ENCODE assay signal across 3 fruit fly cellular contexts in genomic region chr3L:3444246-3444785, dm6.
TF ChIP-seq lines count a peak whose summit lies in the region.

No protein-coding gene starts in this region.

- no peak for TF ChIP-seq CTCF in whole organism, embryonic (GFP tag; optimal IDR thresholded peaks at IDR 0.05; lab: Kevin White, UChicago)

TF ChIP-seq in whole organism, embryonic, 481 proteins besides CTCF, POLR2A, EP300 and RAD21:
- TF ChIP-seq gem (tag; optimal IDR thresholded peaks at IDR 0.05; lab: Kevin White, UChicago) (peak; percentile 20), ATbp (GFP tag; optimal IDR thresholded peaks at IDR 0.05; lab: Kevin White, UChicago) (no peak), CG10979 (tag; optimal IDR thresholded peaks at IDR 0.05; lab: Kevin White, UChicago) (peak; percentile 16), NFAT (GFP tag; IDR thresholded peaks at IDR 0.05; lab: Robert Waterston, UW) (0 out of 2 replicates have a peak, but pooled peaks have one; percentile 12), bsh (GFP tag; optimal IDR thresholded peaks at IDR 0.05; lab: Kevin White, UChicago) (peak; percentile 32 to 35), Drgx (GFP tag; IDR thresholded peaks at IDR 0.05; lab: Robert Waterston, UW) (peak; percentile 64), nom (GFP tag; optimal IDR thresholded peaks at IDR 0.05; lab: Kevin White, UChicago) (peak; percentile 44), sens (GFP tag; lab: Kevin White, UChicago) (peak; percentile 43), Ssrp (tag; optimal IDR thresholded peaks at IDR 0.05; lab: Kevin White, UChicago) (no peak), gsb-n (tag; optimal IDR thresholded peaks at IDR 0.05; lab: Kevin White, UChicago) (peak; percentile 13), Med (GFP tag; lab: Kevin White, UChicago) (peak; percentile 46)

TF ChIP-seq in whole organism, prepupa, 60 proteins besides CTCF, POLR2A, EP300 and RAD21 (continues in another document):
- peak; percentile 33 for TF ChIP-seq net (GFP tag; optimal IDR thresholded peaks at IDR 0.05; lab: Kevin White, UChicago)
- peak; percentile 55 for TF ChIP-seq CG3919 (GFP tag; optimal IDR thresholded peaks at IDR 0.05; lab: Kevin White, UChicago)
- peak; percentile 44 for TF ChIP-seq Sox14 (GFP tag; optimal IDR thresholded peaks at IDR 0.05; lab: Kevin White, UChicago)
- TF ChIP-seq fd59A (GFP tag; optimal IDR thresholded peaks at IDR 0.05; lab: Kevin White, UChicago) = peak; percentile 50
- TF ChIP-seq dsx (GFP tag; optimal IDR thresholded peaks at IDR 0.05; lab: Kevin White, UChicago; ENCODE audit: poor library complexity, severe bottlenecking) = peak; percentile 74
- no peak for TF ChIP-seq CG6792 (GFP tag; optimal IDR thresholded peaks at IDR 0.05; lab: Kevin White, UChicago)
- peak; percentile 49; the same call in 2 of the 3 replicates for TF ChIP-seq CG6163 (GFP tag; IDR thresholded peaks at IDR 0.05; lab: Robert Waterston, UW)
- TF ChIP-seq CG4318 (GFP tag; optimal IDR thresholded peaks at IDR 0.05; lab: Kevin White, UChicago) = peak; percentile 24
- no peak for TF ChIP-seq CG31627 (GFP tag; optimal IDR thresholded peaks at IDR 0.05; lab: Kevin White, UChicago)
- TF ChIP-seq Eip75B (GFP tag; optimal IDR thresholded peaks at IDR 0.05; lab: Kevin White, UChicago) = peak; percentile 55
- no peak for TF ChIP-seq Eip93F (GFP tag; optimal IDR thresholded peaks at IDR 0.05; lab: Kevin White, UChicago)
- TF ChIP-seq CG6276 (GFP tag; optimal IDR thresholded peaks at IDR 0.05; lab: Kevin White, UChicago) = peak; percentile 31
- TF ChIP-seq CG1621 (tag; optimal IDR thresholded peaks at IDR 0.05; lab: Kevin White, UChicago) = peak; percentile 41
- peak in 1 of 2 experiments; percentile 57 for TF ChIP-seq ss (GFP tag; optimal IDR thresholded peaks at IDR 0.05; lab: Kevin White, UChicago)
- TF ChIP-seq dac (GFP tag; optimal IDR thresholded peaks at IDR 0.05; lab: Kevin White, UChicago) = no peak
- TF ChIP-seq topi (GFP tag; optimal IDR thresholded peaks at IDR 0.05; lab: Kevin White, UChicago) = no peak
- no peak for TF ChIP-seq CG11294 (GFP tag; IDR thresholded peaks at IDR 0.05; lab: Robert Waterston, UW)
- no peak for TF ChIP-seq cyc (GFP tag; optimal IDR thresholded peaks at IDR 0.05; lab: Kevin White, UChicago)
- peak; percentile 55 for TF ChIP-seq CG6808 (GFP tag; optimal IDR thresholded peaks at IDR 0.05; lab: Kevin White, UChicago)
- TF ChIP-seq Smox (GFP tag; optimal IDR thresholded peaks at IDR 0.05; lab: Kevin White, UChicago) = no peak
- TF ChIP-seq fkh (GFP tag; optimal IDR thresholded peaks at IDR 0.05; lab: Kevin White, UChicago) = no peak
- peak; percentile 82 for TF ChIP-seq Eip78C (GFP tag; lab: Kevin White, UChicago)
- peak; percentile 73 for TF ChIP-seq CG10631 (GFP tag; optimal IDR thresholded peaks at IDR 0.05; lab: Kevin White, UChicago)
- TF ChIP-seq CG9139 (GFP tag; optimal IDR thresholded peaks at IDR 0.05; lab: Kevin White, UChicago) = peak; percentile 24
- no peak for TF ChIP-seq CG11902 (GFP tag; optimal IDR thresholded peaks at IDR 0.05; lab: Kevin White, UChicago)
- TF ChIP-seq fd85E (GFP tag; optimal IDR thresholded peaks at IDR 0.05; lab: Kevin White, UChicago) = no peak
- no peak for TF ChIP-seq Sox15 (GFP tag; optimal IDR thresholded peaks at IDR 0.05; lab: Kevin White, UChicago)
- TF ChIP-seq lz (GFP tag; optimal IDR thresholded peaks at IDR 0.05; lab: Kevin White, UChicago) = no peak
- TF ChIP-seq acj6 (GFP tag; optimal IDR thresholded peaks at IDR 0.05; lab: Kevin White, UChicago) = peak; percentile 38
- TF ChIP-seq CG6854 (GFP tag; optimal IDR thresholded peaks at IDR 0.05; lab: Kevin White, UChicago) = no peak
- TF ChIP-seq CG3032 (tag; optimal IDR thresholded peaks at IDR 0.05; lab: Kevin White, UChicago) = peak; percentile 70
- TF ChIP-seq spab (GFP tag; optimal IDR thresholded peaks at IDR 0.05; lab: Kevin White, UChicago) = peak; percentile 60
- TF ChIP-seq CG32006 (GFP tag; optimal IDR thresholded peaks at IDR 0.05; lab: Kevin White, UChicago) = peak; percentile 57
- 0 out of 3 replicates have a peak, but pooled peaks have one; percentile 46 for TF ChIP-seq eg (GFP tag; IDR thresholded peaks at IDR 0.05; lab: Robert Waterston, UW)
- TF ChIP-seq CG15336 (GFP tag; IDR thresholded peaks at IDR 0.05; lab: Robert Waterston, UW) = peak; percentile 59
- peak; percentile 46 for TF ChIP-seq OdsH (GFP tag; optimal IDR thresholded peaks at IDR 0.05; lab: Kevin White, UChicago)
- peak; percentile 37 for TF ChIP-seq Lpt (GFP tag; optimal IDR thresholded peaks at IDR 0.05; lab: Kevin White, UChicago)
- TF ChIP-seq achi (GFP tag; optimal IDR thresholded peaks at IDR 0.05; lab: Kevin White, UChicago) = peak; percentile 48
- peak; percentile 11 to 42 for TF ChIP-seq salr (GFP tag; optimal IDR thresholded peaks at IDR 0.05; lab: Kevin White, UChicago)
- no peak for TF ChIP-seq CG8319 (GFP tag; optimal IDR thresholded peaks at IDR 0.05; lab: Kevin White, UChicago)
- TF ChIP-seq Met (GFP tag; optimal IDR thresholded peaks at IDR 0.05; lab: Kevin White, UChicago) = no peak

TF ChIP-seq in whole organism, pupa, 21 proteins besides CTCF, POLR2A, EP300 and RAD21:
- TF ChIP-seq CG17806 (tag; optimal IDR thresholded peaks at IDR 0.05; lab: Kevin White, UChicago) (peak; percentile 80), Snoo (tag; optimal IDR thresholded peaks at IDR 0.05; lab: Kevin White, UChicago) (no peak), EcR (GFP tag; optimal IDR thresholded peaks at IDR 0.05; lab: Kevin White, UChicago) (no peak), CG14655 (GFP tag; optimal IDR thresholded peaks at IDR 0.05; lab: Kevin White, UChicago) (peak; percentile 84), D1 (tag; optimal IDR thresholded peaks at IDR 0.05; lab: Kevin White, UChicago) (peak; percentile 20), CG12605 (GFP tag; IDR thresholded peaks at IDR 0.05; lab: Robert Waterston, UW) (peak; percentile 46; the same call in 1 of the 2 replicates), CG15710 (tag; optimal IDR thresholded peaks at IDR 0.05; lab: Kevin White, UChicago) (peak; percentile 67), Ets98B (GFP tag; IDR thresholded peaks at IDR 0.05; lab: Robert Waterston, UW) (peak; percentile 32; the same call in 1 of the 2 replicates), rn (GFP tag; IDR thresholded peaks at IDR 0.05; lab: Robert Waterston, UW) (0 out of 2 replicates have a peak, but pooled peaks have one; percentile 33), CG34367 (tag; optimal IDR thresholded peaks at IDR 0.05; lab: Kevin White, UChicago) (peak; percentile 69), CG8301 (tag; optimal IDR thresholded peaks at IDR 0.05; lab: Kevin White, UChicago) (peak; percentile 82), gl (tag; optimal IDR thresholded peaks at IDR 0.05; lab: Kevin White, UChicago) (peak; percentile 7), CG13204 (GFP tag; optimal IDR thresholded peaks at IDR 0.05; lab: Kevin White, UChicago) (no peak), CG9948 (tag; optimal IDR thresholded peaks at IDR 0.05; lab: Kevin White, UChicago) (peak; percentile 78), CG32121 (GFP tag; IDR thresholded peaks at IDR 0.05; lab: Robert Waterston, UW) (no peak), CG10348 (GFP tag; IDR thresholded peaks at IDR 0.05; lab: Robert Waterston, UW) (no peak), CG8159 (tag; optimal IDR thresholded peaks at IDR 0.05; lab: Kevin White, UChicago) (peak; percentile 93), CG4496 (GFP tag; IDR thresholded peaks at IDR 0.05; lab: Robert Waterston, UW) (no peak), fd96Ca (GFP tag; IDR thresholded peaks at IDR 0.05; lab: Robert Waterston, UW) (0 out of 3 replicates have a peak, but pooled peaks have one; percentile 11), Pif1A (GFP tag; optimal IDR thresholded peaks at IDR 0.05; lab: Kevin White, UChicago) (peak; percentile 70), Pif1B (GFP tag; optimal IDR thresholded peaks at IDR 0.05; lab: Kevin White, UChicago) (peak; percentile 53)

Comparison
In these comparisons a context has a peak if more than half of its experiments do, and no peak if none do; other contexts are left out.
1. Of the 7 proteins assayed by ChIP-seq in both whole organism, embryonic and whole organism, prepupa: peak only in whole organism, embryonic: none; only in whole organism, prepupa: Gug and Lpt; in both: none; in neither: 5.